Worm (Caenorhabditis elegans): Measurements from ENCODE around the gene ZK180.5.
A peak's percentile ranks its signal among the peaks of the same experiment; 100 is the strongest.

The ZK180.5 gene

ce11 chrIV:4490148-4490652, 26.8 kb downstream of the ZK180.5 start, which contains the start of gene ZK180.7:
Gene ZK180.7 (plus strand): TSS chrIV:4490542.
- TF ChIP-seq isw-1 (GFP tag; IDR thresholded peaks at IDR 0.05) (no peak), pqm-1 (tag; optimal IDR thresholded peaks at IDR 0.05) (no peak), hlh-17 (GFP tag; optimal IDR thresholded peaks at IDR 0.05; ENCODE audit: borderline replicate concordance) (no peak), ces-1 (GFP tag; optimal IDR thresholded peaks at IDR 0.05) (no peak), C04F5.9 (tag; optimal IDR thresholded peaks at IDR 0.05) (no peak), unc-86 (tag; optimal IDR thresholded peaks at IDR 0.05) (no peak), ceh-63 (GFP tag; optimal IDR thresholded peaks at IDR 0.05) (peak; percentile 69), elt-2 (tag; optimal IDR thresholded peaks at IDR 0.05) (no peak), snu-23 (GFP tag; optimal IDR thresholded peaks at IDR 0.05) (no peak), efl-1 (optimal IDR thresholded peaks at IDR 0.05) (no peak), efl-1 (GFP tag; optimal IDR thresholded peaks at IDR 0.05 in 1 of 2) (peak in 1 of 2 experiments; percentile 69), skn-1 (tag; optimal IDR thresholded peaks at IDR 0.05) (no peak), ama-1 (optimal IDR thresholded peaks at IDR 0.05) (no peak), unc-62 (GFP tag; optimal IDR thresholded peaks at IDR 0.05) (no peak)

DNA sequence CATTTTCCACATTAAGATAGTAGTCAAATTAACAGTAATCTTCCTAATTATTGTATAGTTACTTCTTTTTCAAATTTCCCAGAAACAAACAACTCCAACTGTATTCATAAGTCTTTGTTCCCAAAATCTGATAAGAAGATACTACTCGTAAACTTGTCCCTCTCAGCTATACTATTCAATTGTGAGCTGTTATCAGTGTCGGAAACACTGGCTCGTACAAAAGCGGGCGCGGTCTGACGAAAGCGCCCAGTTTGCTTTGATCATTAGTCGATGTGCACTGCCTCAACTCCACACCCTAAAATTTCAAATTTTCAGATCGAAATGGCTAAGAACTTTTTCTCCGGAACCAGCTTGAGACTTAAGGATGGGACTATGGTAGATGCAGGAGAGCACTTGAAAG, 30.2 kb downstream of the ZK180.5 start, which contains the start of gene trx-3:
TSS of gene trx-3 (plus strand) at position 291 of the 400 bp plus-strand sequence.
- TF ChIP-seq unc-86 (tag; optimal IDR thresholded peaks at IDR 0.05) (no peak), elt-2 (tag; optimal IDR thresholded peaks at IDR 0.05) (peak; percentile 77), pqm-1 (tag; optimal IDR thresholded peaks at IDR 0.05) (peak; percentile 48), lin-35 (GFP tag; optimal IDR thresholded peaks at IDR 0.05) (peak in 1 of 2 experiments; percentile 22), efl-1 (optimal IDR thresholded peaks at IDR 0.05) (no peak), efl-1 (GFP tag; optimal IDR thresholded peaks at IDR 0.05 in 1 of 2) (peak in 1 of 2 experiments; percentile 67), zip-4 (GFP tag; optimal IDR thresholded peaks at IDR 0.05) (no peak)

ce11 chrIV:4484555-4484954, 32.4 kb downstream of the ZK180.5 start:
- TF ChIP-seq nhr-20 (tag; optimal IDR thresholded peaks at IDR 0.05) = peak; percentile 17
- peak in 1 of 2 experiments; percentile 42 for TF ChIP-seq lin-35 (GFP tag; optimal IDR thresholded peaks at IDR 0.05)
- TF ChIP-seq ztf-4 (tag; optimal IDR thresholded peaks at IDR 0.05) = no peak
- no peak for TF ChIP-seq ceh-82 (tag; optimal IDR thresholded peaks at IDR 0.05)
- TF ChIP-seq lin-14 (GFP tag; optimal IDR thresholded peaks at IDR 0.05) = peak; percentile 34
- peak; percentile 47 for TF ChIP-seq nhr-85 (tag)
- TF ChIP-seq efl-1 (optimal IDR thresholded peaks at IDR 0.05) = no peak
- peak in 1 of 2 experiments; percentile 67 for TF ChIP-seq efl-1 (GFP tag; optimal IDR thresholded peaks at IDR 0.05 in 1 of 2)
- peak; percentile 35 for TF ChIP-seq nhr-71 (tag; optimal IDR thresholded peaks at IDR 0.05)
- peak; percentile 20; the same call in 1 of the 2 replicates for TF ChIP-seq nhr-19 (GFP tag; conservative IDR thresholded peaks at IDR 0.05)
- no peak for TF ChIP-seq grh-1 (GFP tag; IDR thresholded peaks at IDR 0.05)
- TF ChIP-seq ceh-90 (tag; optimal IDR thresholded peaks at IDR 0.05) = no peak
- peak; percentile 41 for TF ChIP-seq elt-2 (tag; optimal IDR thresholded peaks at IDR 0.05)

- TF ChIP-seq nhr-90 (tag; optimal IDR thresholded peaks at IDR 0.05; ENCODE audit: poor library complexity) (peak; percentile 9), C34B4.2 (tag; optimal IDR thresholded peaks at IDR 0.05) (no peak), elt-2 (tag; optimal IDR thresholded peaks at IDR 0.05) (peak; percentile 92), tlp-1 (tag; optimal IDR thresholded peaks at IDR 0.05) (peak; percentile 39), pqm-1 (tag; optimal IDR thresholded peaks at IDR 0.05) (peak; percentile 71), nhr-71 (tag; optimal IDR thresholded peaks at IDR 0.05) (peak; percentile 17), lin-35 (GFP tag; optimal IDR thresholded peaks at IDR 0.05) (peak in 1 of 2 experiments; percentile 6), jun-1 (tag; optimal IDR thresholded peaks at IDR 0.05) (peak; percentile 2), ceh-63 (GFP tag; optimal IDR thresholded peaks at IDR 0.05) (no peak)
These were observed 34.4 kb downstream of the ZK180.5 start, which contains the start of gene M01H9.4 for ce11 chrIV:4482531-4482930. Gene M01H9.4 (minus strand): TSS chrIV:4482909.

DNA sequence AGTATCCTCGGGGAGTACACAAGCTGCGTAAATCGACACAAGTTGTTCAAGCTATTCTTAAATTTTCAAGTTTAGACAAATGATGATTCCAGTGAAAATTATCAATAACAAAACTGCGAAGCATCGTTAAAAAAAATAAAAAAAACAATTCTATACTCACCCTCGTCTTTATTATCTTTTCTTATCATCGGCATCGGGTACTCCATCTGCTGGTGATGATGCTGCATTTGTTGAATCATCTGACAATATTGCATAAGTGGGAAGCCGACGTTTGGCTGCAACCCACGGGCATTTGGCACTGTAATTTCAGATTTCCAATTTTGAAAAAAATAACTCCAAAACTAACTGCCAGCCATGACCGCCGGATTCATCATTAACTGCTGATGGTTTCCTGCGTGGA, 35.7 kb downstream of the ZK180.5 start:
- TF ChIP-seq mdl-1 (tag; optimal IDR thresholded peaks at IDR 0.05) (no peak), elt-2 (tag; optimal IDR thresholded peaks at IDR 0.05) (peak; percentile 26), nhr-84 (tag; optimal IDR thresholded peaks at IDR 0.05) (no peak), egl-27 (tag; optimal IDR thresholded peaks at IDR 0.05) (no peak), lir-3 (tag; optimal IDR thresholded peaks at IDR 0.05; ENCODE audit: poor library complexity) (no peak)

Data from whole organism, L1 larva.